Comparison of ENCODE assay signal across 4 worm cellular contexts in genomic region chrX:10688311-10688710, ce11.
TF ChIP-seq lines count a peak whose summit lies in the region.

No protein-coding gene starts in this region.

TF ChIP-seq in whole organism, L1 larva, 84 proteins besides CTCF, POLR2A, EP300 and RAD21 (continued from another document):
- peak in 1 of 2 experiments; percentile 31 for TF ChIP-seq mdl-1 (tag; optimal IDR thresholded peaks at IDR 0.05; lab: Kevin White, UChicago)
- TF ChIP-seq rnt-1 (tag; optimal IDR thresholded peaks at IDR 0.05; lab: Kevin White, UChicago) = no peak
- TF ChIP-seq elt-2 (tag; optimal IDR thresholded peaks at IDR 0.05; lab: Kevin White, UChicago) = peak; percentile 8
- peak in 2 of 6 experiments; percentile 27 to 72 for TF ChIP-seq elt-3 (tag; optimal IDR thresholded peaks at IDR 0.05; lab: Kevin White, UChicago)
- peak; percentile 89 for TF ChIP-seq blmp-1 (tag; optimal IDR thresholded peaks at IDR 0.05; lab: Kevin White, UChicago)

TF ChIP-seq in whole organism, L2 larva, 48 proteins besides CTCF, POLR2A, EP300 and RAD21 (continued from another document):
- TF ChIP-seq sma-9 (GFP tag; optimal IDR thresholded peaks at IDR 0.05; lab: Kevin White, UChicago) (peak; percentile 23), sma-9 (tag; optimal IDR thresholded peaks at IDR 0.05; lab: Kevin White, UChicago) (no peak), alr-1 (tag; optimal IDR thresholded peaks at IDR 0.05; lab: Kevin White, UChicago) (no peak), sem-4 (tag; optimal IDR thresholded peaks at IDR 0.05; lab: Kevin White, UChicago) (no peak), unc-39 (tag; optimal IDR thresholded peaks at IDR 0.05; lab: Kevin White, UChicago) (no peak), R02D3.7 (tag; optimal IDR thresholded peaks at IDR 0.05; lab: Kevin White, UChicago) (no peak), elt-1 (tag; optimal IDR thresholded peaks at IDR 0.05; lab: Kevin White, UChicago) (no peak), nhr-21 (tag; optimal IDR thresholded peaks at IDR 0.05; lab: Kevin White, UChicago) (peak; percentile 36), aly-2 (tag; optimal IDR thresholded peaks at IDR 0.05; lab: Kevin White, UChicago) (no peak), nhr-129 (tag; optimal IDR thresholded peaks at IDR 0.05; lab: Kevin White, UChicago) (peak; percentile 16), skn-1 (tag; optimal IDR thresholded peaks at IDR 0.05; lab: Kevin White, UChicago) (no peak), crh-2 (tag; optimal IDR thresholded peaks at IDR 0.05; lab: Kevin White, UChicago) (peak; percentile 52)

TF ChIP-seq in whole organism, L3 larva, 47 proteins besides CTCF, POLR2A, EP300 and RAD21 (continued from another document):
- peak in 1 of 3 experiments; percentile 32 for TF ChIP-seq elt-3 (tag; optimal IDR thresholded peaks at IDR 0.05; lab: Kevin White, UChicago)
- TF ChIP-seq lin-15B (tag; optimal IDR thresholded peaks at IDR 0.05; lab: Kevin White, UChicago) = no peak
- no peak for TF ChIP-seq lin-39 (tag; optimal IDR thresholded peaks at IDR 0.05; lab: Kevin White, UChicago)
- no peak for TF ChIP-seq mdl-1 (tag; optimal IDR thresholded peaks at IDR 0.05; lab: Kevin White, UChicago)
- TF ChIP-seq skn-1 (tag; optimal IDR thresholded peaks at IDR 0.05; lab: Kevin White, UChicago) = no peak
- TF ChIP-seq fos-1 (tag; optimal IDR thresholded peaks at IDR 0.05; lab: Kevin White, UChicago) = no peak
- no peak for TF ChIP-seq nhr-12 (tag; optimal IDR thresholded peaks at IDR 0.05; lab: Kevin White, UChicago)
- TF ChIP-seq ZK546.5 (tag; optimal IDR thresholded peaks at IDR 0.05; lab: Kevin White, UChicago) = no peak
- no peak for TF ChIP-seq mml-1 (tag; optimal IDR thresholded peaks at IDR 0.05; lab: Kevin White, UChicago)
- TF ChIP-seq egl-27 (tag; optimal IDR thresholded peaks at IDR 0.05; lab: Kevin White, UChicago) = no peak
- TF ChIP-seq nhr-11 (tag; optimal IDR thresholded peaks at IDR 0.05; lab: Kevin White, UChicago) = no peak
- peak; percentile 75 for TF ChIP-seq nhr-25 (tag; optimal IDR thresholded peaks at IDR 0.05; lab: Kevin White, UChicago)
- TF ChIP-seq ceh-82 (tag; optimal IDR thresholded peaks at IDR 0.05; lab: Kevin White, UChicago) = no peak
- peak; percentile 22 for TF ChIP-seq nhr-23 (tag; optimal IDR thresholded peaks at IDR 0.05; lab: Kevin White, UChicago)
- no peak for TF ChIP-seq elt-1 (tag; optimal IDR thresholded peaks at IDR 0.05; lab: Kevin White, UChicago)
- TF ChIP-seq nhr-77 (tag; optimal IDR thresholded peaks at IDR 0.05; lab: Kevin White, UChicago) = no peak
- no peak for TF ChIP-seq hmg-11 (tag; optimal IDR thresholded peaks at IDR 0.05; lab: Kevin White, UChicago)
- TF ChIP-seq daf-12 (tag; optimal IDR thresholded peaks at IDR 0.05; lab: Kevin White, UChicago) = no peak
- TF ChIP-seq R02D3.7 (tag; optimal IDR thresholded peaks at IDR 0.05; lab: Kevin White, UChicago) = no peak
- no peak for TF ChIP-seq ceh-9 (tag; optimal IDR thresholded peaks at IDR 0.05; lab: Kevin White, UChicago)
- TF ChIP-seq tbx-2 (tag; optimal IDR thresholded peaks at IDR 0.05; lab: Kevin White, UChicago) = no peak
- no peak for TF ChIP-seq nhr-76 (tag; optimal IDR thresholded peaks at IDR 0.05; lab: Kevin White, UChicago)
- no peak for TF ChIP-seq snpc-4 (tag; optimal IDR thresholded peaks at IDR 0.05; lab: Kevin White, UChicago)
- TF ChIP-seq unc-62 (GFP tag; optimal IDR thresholded peaks at IDR 0.05; lab: Kevin White, UChicago) = no peak
- no peak for TF ChIP-seq nhr-43 (tag; optimal IDR thresholded peaks at IDR 0.05; lab: Kevin White, UChicago; ENCODE audit: poor library complexity, severe bottlenecking)
- no peak for TF ChIP-seq nhr-28 (tag; optimal IDR thresholded peaks at IDR 0.05; lab: Kevin White, UChicago)
- no peak for TF ChIP-seq nhr-67 (tag; optimal IDR thresholded peaks at IDR 0.05; lab: Kevin White, UChicago)
- no peak for TF ChIP-seq ceh-28 (tag; optimal IDR thresholded peaks at IDR 0.05; lab: Kevin White, UChicago)
- no peak for TF ChIP-seq fkh-10 (GFP tag; optimal IDR thresholded peaks at IDR 0.05; lab: Kevin White, UChicago)
TF ChIP-seq in whole organism, L3 larva: peak in this region for 6.

TF ChIP-seq in whole organism, L4 larva, 104 proteins besides CTCF, POLR2A, EP300 and RAD21 (continued from another document):
- no peak for TF ChIP-seq nhr-237 (tag; optimal IDR thresholded peaks at IDR 0.05; lab: Kevin White, UChicago)
- TF ChIP-seq mdl-1 (tag; optimal IDR thresholded peaks at IDR 0.05; lab: Kevin White, UChicago) = peak in 1 of 2 experiments; percentile 56
- no peak for TF ChIP-seq lir-3 (tag; optimal IDR thresholded peaks at IDR 0.05; lab: Kevin White, UChicago)
- no peak for TF ChIP-seq snpc-1.2 (GFP tag; IDR thresholded peaks at IDR 0.05; lab: Robert Waterston, UW)
- TF ChIP-seq nhr-28 (tag; optimal IDR thresholded peaks at IDR 0.05; lab: Kevin White, UChicago) = peak; percentile 23
- TF ChIP-seq nhr-11 (tag; optimal IDR thresholded peaks at IDR 0.05; lab: Kevin White, UChicago) = no peak
- no peak for TF ChIP-seq unc-130 (GFP tag; optimal IDR thresholded peaks at IDR 0.05; lab: Kevin White, UChicago)
- no peak for TF ChIP-seq hif-1 (tag; optimal IDR thresholded peaks at IDR 0.05; lab: Kevin White, UChicago)
- TF ChIP-seq ama-1 (optimal IDR thresholded peaks at IDR 0.05; lab: Kevin White, UChicago) = peak; percentile 70
- TF ChIP-seq aha-1 (tag; lab: Kevin White, UChicago) = no peak
- no peak for TF ChIP-seq nhr-10 (tag; optimal IDR thresholded peaks at IDR 0.05; lab: Kevin White, UChicago)
- no peak for TF ChIP-seq lin-29 (GFP tag; IDR thresholded peaks at IDR 0.05; lab: Robert Waterston, UW)
- peak; percentile 11 for TF ChIP-seq nhr-48 (tag; optimal IDR thresholded peaks at IDR 0.05; lab: Kevin White, UChicago)
- peak; percentile 94 for TF ChIP-seq hlh-30 (tag; optimal IDR thresholded peaks at IDR 0.05; lab: Kevin White, UChicago; ENCODE audit: insufficient read depth)
- TF ChIP-seq nhr-111 (GFP tag; optimal IDR thresholded peaks at IDR 0.05; lab: Kevin White, UChicago) = no peak
- no peak for TF ChIP-seq lin-39 (tag; optimal IDR thresholded peaks at IDR 0.05; lab: Kevin White, UChicago)
- peak; percentile 68 for TF ChIP-seq hlh-11 (tag; optimal IDR thresholded peaks at IDR 0.05; lab: Kevin White, UChicago)
- no peak for TF ChIP-seq unc-39 (tag; optimal IDR thresholded peaks at IDR 0.05; lab: Kevin White, UChicago)
- TF ChIP-seq hmg-1.1 (GFP tag; IDR thresholded peaks at IDR 0.05; lab: Robert Waterston, UW) = no peak
- TF ChIP-seq zip-11 (GFP tag; IDR thresholded peaks at IDR 0.05; lab: Robert Waterston, UW) = no peak
TF ChIP-seq in whole organism, L4 larva: peak in this region for 12.
